Fruit fly (Drosophila melanogaster): ENCODE measurements around the gene CG15892.

Gene CG15892

DNA sequence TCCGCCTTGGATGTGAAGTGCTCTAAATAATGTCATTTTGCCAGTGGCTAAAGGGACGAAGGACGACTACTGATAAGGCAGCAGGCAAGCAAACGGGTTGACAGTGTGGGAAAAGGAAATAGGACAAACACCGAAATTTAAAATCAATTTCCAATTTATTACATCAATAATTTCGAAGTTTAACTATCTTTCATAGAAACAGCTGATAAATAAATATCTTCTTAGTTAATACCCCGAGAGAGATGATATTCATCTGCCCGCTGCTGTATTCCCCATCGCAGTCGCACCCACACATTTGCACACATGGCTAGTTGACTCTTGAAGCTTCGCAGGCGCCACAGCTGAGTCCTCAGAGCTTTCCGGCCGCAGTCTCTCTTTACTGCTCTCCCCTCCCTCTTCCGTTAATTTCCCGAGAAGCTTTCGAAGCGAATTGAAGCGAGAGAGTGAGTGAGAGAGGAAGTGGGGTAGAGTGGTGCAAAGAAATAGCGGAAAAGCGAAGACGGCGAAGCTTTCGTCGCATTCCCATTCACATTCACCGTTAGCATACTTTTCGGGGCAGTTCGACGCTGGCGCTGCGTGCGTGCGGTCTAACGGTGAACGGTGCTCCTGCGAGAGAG lies 22.8 kb upstream of the CG15892 start (continued):
- TF ChIP-seq unpg (GFP tag; optimal IDR thresholded peaks at IDR 0.05): no peak
- no peak for TF ChIP-seq YL-1 (GFP tag; optimal IDR thresholded peaks at IDR 0.05)
- no peak for TF ChIP-seq CG31388 (GFP tag; optimal IDR thresholded peaks at IDR 0.05)
- TF ChIP-seq Camta (GFP tag; optimal IDR thresholded peaks at IDR 0.05): no peak
- peak; percentile 27 for TF ChIP-seq CG14667 (GFP tag; IDR thresholded peaks at IDR 0.05)
- peak; percentile 78 for TF ChIP-seq CG15269 (tag; optimal IDR thresholded peaks at IDR 0.05)
- TF ChIP-seq CG33213 (GFP tag; optimal IDR thresholded peaks at IDR 0.05): no peak
- TF ChIP-seq fd64A (GFP tag; optimal IDR thresholded peaks at IDR 0.05): no peak
- peak; percentile 69 for TF ChIP-seq CG9932 (GFP tag; IDR thresholded peaks at IDR 0.05)
- no peak for TF ChIP-seq Sox100B (GFP tag; optimal IDR thresholded peaks at IDR 0.05)
- peak; percentile 51 for TF ChIP-seq ap (GFP tag; IDR thresholded peaks at IDR 0.05)
- peak; percentile 20 for TF ChIP-seq jumu (GFP tag; optimal IDR thresholded peaks at IDR 0.05)
- TF ChIP-seq gt (GFP tag; IDR thresholded peaks at IDR 0.05): 0 out of 2 replicates have a peak, but pooled peaks have one; percentile 24
- peak; percentile 40; the same call in 1 of the 2 replicates for TF ChIP-seq MBD-R2 (GFP tag; IDR thresholded peaks at IDR 0.05)
- peak; percentile 53 for TF ChIP-seq bab2 (GFP tag; optimal IDR thresholded peaks at IDR 0.05)
- peak; percentile 67; the same call in 1 of the 2 replicates for TF ChIP-seq CG3847 (GFP tag; IDR thresholded peaks at IDR 0.05)
- TF ChIP-seq Blimp-1 (GFP tag; optimal IDR thresholded peaks at IDR 0.05): peak; percentile 54
- TF ChIP-seq da (GFP tag; optimal IDR thresholded peaks at IDR 0.05): no peak
- peak; percentile 8 for TF ChIP-seq CG8089 (GFP tag; optimal IDR thresholded peaks at IDR 0.05)
- peak; percentile 5 for TF ChIP-seq Antp (GFP tag; optimal IDR thresholded peaks at IDR 0.05)
- peak; percentile 70 for TF ChIP-seq ranshi (GFP tag; IDR thresholded peaks at IDR 0.05)
- no peak for TF ChIP-seq CG17186 (GFP tag; optimal IDR thresholded peaks at IDR 0.05)
- no peak for TF ChIP-seq CG9609 (GFP tag; optimal IDR thresholded peaks at IDR 0.05)
- no peak; the same call in 1 of the 2 replicates for TF ChIP-seq GATAe (GFP tag; conservative IDR thresholded peaks at IDR 0.05)
- no peak for TF ChIP-seq Nf-YA (GFP tag; IDR thresholded peaks at IDR 0.05)
- TF ChIP-seq CG7556 (GFP tag; optimal IDR thresholded peaks at IDR 0.05): peak; percentile 85
- TF ChIP-seq jing (GFP tag; optimal IDR thresholded peaks at IDR 0.05): no peak
- TF ChIP-seq Med (GFP tag): peak; percentile 90
- TF ChIP-seq lab (GFP tag; optimal IDR thresholded peaks at IDR 0.05): peak; percentile 86
- no peak for TF ChIP-seq dan (GFP tag; IDR thresholded peaks at IDR 0.05)
- TF ChIP-seq Doc2 (GFP tag; IDR thresholded peaks at IDR 0.05): no peak
- TF ChIP-seq CG16815 (GFP tag; optimal IDR thresholded peaks at IDR 0.05): no peak
- TF ChIP-seq PHDP (tag; optimal IDR thresholded peaks at IDR 0.05): peak; percentile 67
- peak; percentile 45 for TF ChIP-seq ind (GFP tag; optimal IDR thresholded peaks at IDR 0.05)
- TF ChIP-seq CTCF (GFP tag; optimal IDR thresholded peaks at IDR 0.05): peak; percentile 5
- no peak for TF ChIP-seq MESR4 (GFP tag; optimal IDR thresholded peaks at IDR 0.05)
- peak; percentile 50 for TF ChIP-seq abd-A (tag; optimal IDR thresholded peaks at IDR 0.05)
- no peak for TF ChIP-seq Opbp (GFP tag; IDR thresholded peaks at IDR 0.05; ENCODE audit: partially characterized antibody)
- peak; percentile 85 for TF ChIP-seq slbo (GFP tag; IDR thresholded peaks at IDR 0.05)
- TF ChIP-seq Nf-YB (GFP tag; optimal IDR thresholded peaks at IDR 0.05): no peak
- TF ChIP-seq CG14710 (tag; optimal IDR thresholded peaks at IDR 0.05): peak; percentile 13
- TF ChIP-seq cg (GFP tag; optimal IDR thresholded peaks at IDR 0.05): no peak
- no peak for TF ChIP-seq CG30020 (tag; optimal IDR thresholded peaks at IDR 0.05)
- TF ChIP-seq br (optimal IDR thresholded peaks at IDR 0.05): no peak
- TF ChIP-seq Dad (GFP tag; optimal IDR thresholded peaks at IDR 0.05): no peak
- peak; percentile 64; the same call in 2 of the 3 replicates for TF ChIP-seq zfh1 (GFP tag; IDR thresholded peaks at IDR 0.05)
- TF ChIP-seq CG12942 (GFP tag; optimal IDR thresholded peaks at IDR 0.05): no peak
- no peak for TF ChIP-seq mld (GFP tag; IDR thresholded peaks at IDR 0.05; ENCODE audit: partially characterized antibody)
- peak; percentile 20 for TF ChIP-seq CrebB (tag; optimal IDR thresholded peaks at IDR 0.05)
- TF ChIP-seq CG13894 (tag; optimal IDR thresholded peaks at IDR 0.05): peak; percentile 71
- TF ChIP-seq B-H2 (GFP tag; optimal IDR thresholded peaks at IDR 0.05): peak; percentile 33
